Fruit fly (Drosophila melanogaster): ENCODE results near the gene Rcd-1.

The Rcd-1 gene

dm6 chrX:19665684-19666141, 27.1 kb downstream of the Rcd-1 start (continued):
- TF ChIP-seq jumu (GFP tag; optimal IDR thresholded peaks at IDR 0.05) (peak; percentile 27), CG18764 (GFP tag; optimal IDR thresholded peaks at IDR 0.05) (no peak), CG8388 (GFP tag; optimal IDR thresholded peaks at IDR 0.05) (no peak), kay (GFP tag; optimal IDR thresholded peaks at IDR 0.05) (no peak), zfh2 (GFP tag; optimal IDR thresholded peaks at IDR 0.05) (peak; percentile 40), CG12236 (GFP tag; optimal IDR thresholded peaks at IDR 0.05) (no peak), Jarid2 (GFP tag; optimal IDR thresholded peaks at IDR 0.05) (no peak), CG32767 (GFP tag; IDR thresholded peaks at IDR 0.05) (no peak), Ssrp (tag; optimal IDR thresholded peaks at IDR 0.05) (no peak), GATAe (GFP tag; conservative IDR thresholded peaks at IDR 0.05) (no peak), pan (optimal IDR thresholded peaks at IDR 0.05) (no peak), pan (GFP tag; optimal IDR thresholded peaks at IDR 0.05 in 1 of 2, IDR thresholded peaks at IDR 0.05 in 1 of 2) (peak in 1 of 2 experiments; percentile 51), bbx (GFP tag; IDR thresholded peaks at IDR 0.05; ENCODE audit: partially characterized antibody) (peak; percentile 62), CG18619 (GFP tag; optimal IDR thresholded peaks at IDR 0.05) (no peak), CG1792 (GFP tag; optimal IDR thresholded peaks at IDR 0.05) (peak; percentile 8), sqz (GFP tag; optimal IDR thresholded peaks at IDR 0.05) (no peak), nerfin-2 (GFP tag; IDR thresholded peaks at IDR 0.05; ENCODE audit: partially characterized antibody) (peak; percentile 54; the same call in 1 of the 2 replicates), al (GFP tag; IDR thresholded peaks at IDR 0.05) (peak; percentile 56), CG8290 (GFP tag; optimal IDR thresholded peaks at IDR 0.05) (peak; percentile 25), CG8290 (tag; optimal IDR thresholded peaks at IDR 0.05) (peak in 1 of 2 experiments; percentile 44), CG10654 (GFP tag; optimal IDR thresholded peaks at IDR 0.05) (no peak), CG13775 (GFP tag; optimal IDR thresholded peaks at IDR 0.05) (peak; percentile 18), cg (GFP tag; optimal IDR thresholded peaks at IDR 0.05) (peak; percentile 65), CG2889 (GFP tag; IDR thresholded peaks at IDR 0.05) (peak; percentile 63; the same call in 1 of the 3 replicates), CG3065 (GFP tag; optimal IDR thresholded peaks at IDR 0.05) (no peak), CG17612 (GFP tag; IDR thresholded peaks at IDR 0.05) (no peak), H15 (GFP tag; IDR thresholded peaks at IDR 0.05) (peak; percentile 51; the same call in 1 of the 3 replicates), Oaz (GFP tag; IDR thresholded peaks at IDR 0.05) (no peak), CG15073 (GFP tag; optimal IDR thresholded peaks at IDR 0.05) (no peak), br (optimal IDR thresholded peaks at IDR 0.05) (no peak), C15 (GFP tag; IDR thresholded peaks at IDR 0.05) (no peak), CG6854 (GFP tag; optimal IDR thresholded peaks at IDR 0.05) (no peak), CG31224 (GFP tag; IDR thresholded peaks at IDR 0.05) (peak; percentile 42; the same call in 1 of the 2 replicates), sna (GFP tag; IDR thresholded peaks at IDR 0.05; ENCODE audit: partially characterized antibody) (no peak), CG12155 (GFP tag; optimal IDR thresholded peaks at IDR 0.05) (no peak), ham (GFP tag; IDR thresholded peaks at IDR 0.05) (no peak), CG10543 (GFP tag; optimal IDR thresholded peaks at IDR 0.05) (no peak), sr (GFP tag; IDR thresholded peaks at IDR 0.05) (no peak), B-H2 (GFP tag; optimal IDR thresholded peaks at IDR 0.05) (no peak), CG1529 (GFP tag; optimal IDR thresholded peaks at IDR 0.05) (no peak), grau (tag; optimal IDR thresholded peaks at IDR 0.05) (peak; percentile 35), CG2202 (tag; optimal IDR thresholded peaks at IDR 0.05) (no peak), slbo (GFP tag; IDR thresholded peaks at IDR 0.05) (peak; percentile 85), CG15696 (tag; optimal IDR thresholded peaks at IDR 0.05) (no peak), zen2 (GFP tag; IDR thresholded peaks at IDR 0.05; ENCODE audit: partially characterized antibody) (no peak), disco-r (GFP tag; optimal IDR thresholded peaks at IDR 0.05) (no peak), Sox100B (GFP tag; optimal IDR thresholded peaks at IDR 0.05) (no peak), CG3847 (GFP tag; IDR thresholded peaks at IDR 0.05) (peak; percentile 65), fru (optimal IDR thresholded peaks at IDR 0.05) (no peak), ac (GFP tag; optimal IDR thresholded peaks at IDR 0.05) (no peak), Lim3 (GFP tag; IDR thresholded peaks at IDR 0.05) (no peak), CG12391 (tag; optimal IDR thresholded peaks at IDR 0.05) (peak; percentile 13), CG2129 (GFP tag; IDR thresholded peaks at IDR 0.05; ENCODE audit: partially characterized antibody) (no peak)

Measured in whole organism, embryonic.